Worm (Caenorhabditis elegans) whole organism, young adult: ENCODE measurements around the gene F22B3.7.

Experiments used
- B0035.1 ChIP-seq: sonication (generic microtip); optimal IDR thresholded peaks from 2 replicates; lab custom pipeline; 2016; ENCODE audit warnings: missing genetic modification characterization, mild to moderate bottlenecking, missing compliant biosample characterization, missing genotype, missing genetic modification reagents
- B0261.1 ChIP-seq: sonication (generic microtip); optimal IDR thresholded peaks from 2 replicates; lab custom pipeline; 2016; ENCODE audit warnings: mild to moderate bottlenecking, missing genetic modification characterization, moderate library complexity, missing compliant biosample characterization
- C17E4.6 ChIP-seq: fragments of 200-800 bp; sonication (Bioruptor generic); IDR thresholded peaks from 2 replicates; pipeline ENCODE4 v1.3.6; 2022; ENCODE audit warnings: missing genetic modification reagents, missing genetic modification characterization, missing compliant biosample characterization
- D2030.7 ChIP-seq: fragments of 200-800 bp; sonication (Bioruptor generic); IDR thresholded peaks from 2 replicates; pipeline ENCODE4 v1.3.6; 2022; ENCODE audit warnings: missing genetic modification reagents, missing genetic modification characterization, missing compliant biosample characterization
- F33H1.4 ChIP-seq: fragments of 200-800 bp; sonication (Bioruptor generic); IDR thresholded peaks from 2 replicates; pipeline ENCODE4 v1.3.6; 2022; ENCODE audit warnings: missing genetic modification reagents, missing genetic modification characterization, missing compliant biosample characterization
- F49E8.2 ChIP-seq: sonication (generic microtip); optimal IDR thresholded peaks from 3 replicates; lab custom pipeline; 2017; ENCODE audit warnings: missing genetic modification characterization, mild to moderate bottlenecking, missing compliant biosample characterization, antibody characterized with exemption, moderate library complexity; ENCODE audit not compliant: insufficient read depth
- F57C9.4 ChIP-seq: sonication (generic microtip); optimal IDR thresholded peaks from 2 replicates; lab custom pipeline; 2017; ENCODE audit warnings: mild to moderate bottlenecking, missing genetic modification characterization, missing compliant biosample characterization
- K11D2.4 ChIP-seq: fragments of 200-800 bp; sonication (Bioruptor generic); IDR thresholded peaks from 2 replicates; pipeline ENCODE4 v1.3.6; 2022; ENCODE audit warnings: missing genetic modification reagents, missing genetic modification characterization, missing compliant biosample characterization
- Y53F4B.3 ChIP-seq: fragments of 200-800 bp; sonication (Bioruptor generic); IDR thresholded peaks from 2 replicates; pipeline ENCODE4 v1.3.6; 2022; ENCODE audit warnings: missing genetic modification reagents, missing genetic modification characterization, missing compliant biosample characterization
- Y53G8AR.9 ChIP-seq: fragments of 200-800 bp; sonication (Bioruptor generic); conservative IDR thresholded peaks from 2 replicates; pipeline ENCODE4 v1.3.6; 2022; ENCODE audit warnings: missing genetic modification reagents, missing genetic modification characterization, missing compliant biosample characterization
- Y67H2A.10 ChIP-seq: fragments of 200-800 bp; sonication (Bioruptor generic); conservative IDR thresholded peaks from 2 replicates; pipeline ENCODE4 v1.3.6; 2022; ENCODE audit warnings: missing genetic modification reagents, missing genetic modification characterization, missing compliant biosample characterization
- ZK185.1 ChIP-seq: sonication (generic microtip); optimal IDR thresholded peaks from 2 replicates; lab custom pipeline; 2016; ENCODE audit warnings: mild to moderate bottlenecking, missing genetic modification characterization, missing compliant biosample characterization; ENCODE audit not compliant: poor library complexity, severe bottlenecking
- aptf-3 ChIP-seq: fragments of 200-800 bp; sonication (Bioruptor generic); IDR thresholded peaks from 2 replicates; pipeline ENCODE4 v1.3.6; 2022; ENCODE audit warnings: missing genetic modification characterization, missing compliant biosample characterization
- athp-1 ChIP-seq: sonication (generic microtip); optimal IDR thresholded peaks from 2 replicates; lab custom pipeline; 2017; ENCODE audit warnings: mild to moderate bottlenecking, missing genetic modification characterization, missing compliant biosample characterization
- ceh-100 ChIP-seq: fragments of 200-800 bp; sonication (Bioruptor generic); IDR thresholded peaks from 2 replicates; pipeline ENCODE4 v1.3.6; 2022; ENCODE audit warnings: missing genetic modification reagents, missing genetic modification characterization, missing compliant biosample characterization
- ceh-58 ChIP-seq: fragments of 200-800 bp; sonication (Bioruptor generic); IDR thresholded peaks from 2 replicates; pipeline ENCODE4 v1.3.6; 2022; ENCODE audit warnings: missing genetic modification characterization, missing compliant biosample characterization
- ceh-91 ChIP-seq: fragments of 200-800 bp; sonication (Bioruptor generic); IDR thresholded peaks from 2 replicates; pipeline ENCODE4 v1.3.6; 2022; ENCODE audit warnings: missing genetic modification reagents, missing genetic modification characterization, missing compliant biosample characterization
- dpff-1 ChIP-seq: sonication (generic microtip); optimal IDR thresholded peaks from 2 replicates; lab custom pipeline; 2017; ENCODE audit warnings: mild to moderate bottlenecking, missing genetic modification characterization, missing compliant biosample characterization
- dpl-1 ChIP-seq: fragments of 150-350 bp; optimal IDR thresholded peaks from 2 replicates; lab custom pipeline; 2014; ENCODE audit warnings: missing biosample characterization, missing genetic modification reagents, missing genetic modification characterization
- efl-1 ChIP-seq: fragments of 150-350 bp; optimal IDR thresholded peaks from 2 replicates; lab custom pipeline; 2014; ENCODE audit warnings: missing biosample characterization, missing genetic modification reagents, missing genetic modification characterization
- ekl-4 ChIP-seq: fragments of 200-800 bp; sonication (Bioruptor generic); IDR thresholded peaks from 2 replicates; pipeline ENCODE4 v1.3.6; 2022; ENCODE audit warnings: missing genetic modification reagents, missing genetic modification characterization, missing compliant biosample characterization
- hlh-12 ChIP-seq: sonication (generic microtip); optimal IDR thresholded peaks from 2 replicates; lab custom pipeline; 2016; ENCODE audit warnings: missing genetic modification characterization, missing compliant biosample characterization
- hlh-26 ChIP-seq: fragments of 200-800 bp; sonication (Bioruptor generic); conservative IDR thresholded peaks from 2 replicates; pipeline ENCODE4 v1.3.6; 2022; ENCODE audit warnings: missing genetic modification reagents, missing genetic modification characterization, missing compliant biosample characterization
- hmg-1.2 ChIP-seq: fragments of 200-800 bp; sonication (Bioruptor generic); IDR thresholded peaks from 2 replicates; pipeline ENCODE4 v1.3.6; 2022; ENCODE audit warnings: missing genetic modification reagents, missing genetic modification characterization, missing compliant biosample characterization
- hmg-20 ChIP-seq: fragments of 200-800 bp; sonication (Bioruptor generic); IDR thresholded peaks from 2 replicates; pipeline ENCODE4 v1.3.6; 2022; ENCODE audit warnings: missing genetic modification reagents, missing genetic modification characterization, missing compliant biosample characterization
- hrde-1 ChIP-seq: sonication (generic microtip); optimal IDR thresholded peaks from 2 replicates; lab custom pipeline; 2016; ENCODE audit warnings: missing genetic modification characterization, mild to moderate bottlenecking, missing compliant biosample characterization, moderate library complexity, missing genotype, missing genetic modification reagents, borderline replicate concordance
- lin-54 ChIP-seq: fragments of 200-800 bp; sonication (Bioruptor generic); optimal IDR thresholded peaks from 2 replicates; lab custom pipeline; 2018; ENCODE audit warnings: mild to moderate bottlenecking, missing genetic modification characterization, missing compliant biosample characterization
- lsl-1 ChIP-seq: fragments of 200-800 bp; sonication (Bioruptor generic); optimal IDR thresholded peaks from 2 replicates; lab custom pipeline; 2018; ENCODE audit warnings: mild to moderate bottlenecking, missing genetic modification characterization, moderate library complexity, missing compliant biosample characterization
- madf-3 ChIP-seq: fragments of 200-800 bp; sonication (Bioruptor generic); IDR thresholded peaks from 2 replicates; pipeline ENCODE4 v1.3.6; 2022; ENCODE audit warnings: missing genetic modification reagents, missing genetic modification characterization, missing compliant biosample characterization
- madf-6 ChIP-seq: fragments of 200-800 bp; sonication (Bioruptor generic); IDR thresholded peaks from 2 replicates; pipeline ENCODE4 v1.3.6; 2022; ENCODE audit warnings: missing genetic modification reagents, missing genetic modification characterization, missing compliant biosample characterization
- madf-8 ChIP-seq: fragments of 200-800 bp; sonication (Bioruptor generic); conservative IDR thresholded peaks from 2 replicates; pipeline ENCODE4 v1.3.6; 2022; ENCODE audit warnings: missing genetic modification reagents, missing genetic modification characterization, missing compliant biosample characterization
- nfya-1 ChIP-seq: sonication (generic microtip); optimal IDR thresholded peaks from 2 replicates; lab custom pipeline; 2017; ENCODE audit warnings: antibody characterized with exemption, missing compliant biosample characterization, missing genetic modification characterization, borderline replicate concordance; ENCODE audit not compliant: insufficient read depth
- nfyb-1 ChIP-seq: fragments of 200-800 bp; sonication (Bioruptor generic); IDR thresholded peaks from 2 replicates; pipeline ENCODE4 v1.3.6; 2022; ENCODE audit warnings: missing genetic modification reagents, missing genetic modification characterization, missing compliant biosample characterization
- nhr-120 ChIP-seq: fragments of 200-800 bp; sonication (Bioruptor generic); IDR thresholded peaks from 2 replicates; pipeline ENCODE4 v1.3.6; 2022; ENCODE audit warnings: missing genetic modification characterization, missing compliant biosample characterization
- nhr-90 ChIP-seq: sonication (generic microtip); optimal IDR thresholded peaks from 2 replicates; lab custom pipeline; 2016; ENCODE audit warnings: missing genotype, mild to moderate bottlenecking, missing genetic modification characterization, missing compliant biosample characterization
- rpc-1 ChIP-seq, 2 experiments: fragments of 150-350 bp in 1 of 2; sonication (generic microtip) in 1 of 2; optimal IDR thresholded peaks; 2 replicates each; lab custom pipeline; 2014 to 2018; ENCODE audit warnings: missing biosample characterization in 1 of 2, missing genetic modification characterization in 1 of 2, missing genetic modification reagents in 1 of 2, missing genotype in 1 of 2
- sdz-38 ChIP-seq: sonication (generic microtip); optimal IDR thresholded peaks from 2 replicates; lab custom pipeline; 2016; ENCODE audit warnings: missing genotype, missing genetic modification characterization, missing compliant biosample characterization
- sea-2 ChIP-seq: fragments of 200-800 bp; sonication (Bioruptor generic); IDR thresholded peaks from 2 replicates; pipeline ENCODE4 v1.3.6; 2022; ENCODE audit warnings: missing genetic modification characterization, missing compliant biosample characterization
- snpc-3.4 ChIP-seq: sonication (generic microtip); optimal IDR thresholded peaks from 2 replicates; lab custom pipeline; 2017; ENCODE audit warnings: missing genetic modification characterization, mild to moderate bottlenecking, missing compliant biosample characterization, antibody characterized with exemption, moderate library complexity, missing genotype, missing genetic modification reagents
- snpc-4 ChIP-seq, 5 experiments: fragments of 150-350 bp in 1 of 5; sonication (generic microtip) in 4 of 5; optimal IDR thresholded peaks; 2 replicates each; lab custom pipeline; 2014 to 2018; ENCODE audit warnings: missing genetic modification characterization in 5 of 5, missing biosample characterization in 3 of 5, antibody characterized with exemption in 2 of 5, mild to moderate bottlenecking in 2 of 5, missing compliant biosample characterization in 2 of 5, missing genotype in 2 of 5, moderate library complexity in 2 of 5, missing genetic modification reagents in 1 of 5
- tbp1 ChIP-seq: fragments of 200-800 bp; sonication (Bioruptor generic); optimal IDR thresholded peaks from 2 replicates; lab custom pipeline; 2018; ENCODE audit warnings: mild to moderate bottlenecking, missing genetic modification characterization, missing compliant biosample characterization
- tlf-1 ChIP-seq: fragments of 200-800 bp; sonication (Bioruptor generic); optimal IDR thresholded peaks from 2 replicates; lab custom pipeline; 2018; ENCODE audit warnings: mild to moderate bottlenecking, missing genetic modification characterization, missing compliant biosample characterization
- unc-130 ChIP-seq: sonication (generic microtip); optimal IDR thresholded peaks from 2 replicates; lab custom pipeline; 2016; ENCODE audit warnings: missing genetic modification reagents, missing genetic modification characterization, missing compliant biosample characterization
- xnd-1 ChIP-seq: sonication (generic microtip); optimal IDR thresholded peaks from 2 replicates; lab custom pipeline; 2016; ENCODE audit warnings: missing genotype, missing genetic modification reagents, missing genetic modification characterization, missing compliant biosample characterization

F22B3.7 gene

DNA sequence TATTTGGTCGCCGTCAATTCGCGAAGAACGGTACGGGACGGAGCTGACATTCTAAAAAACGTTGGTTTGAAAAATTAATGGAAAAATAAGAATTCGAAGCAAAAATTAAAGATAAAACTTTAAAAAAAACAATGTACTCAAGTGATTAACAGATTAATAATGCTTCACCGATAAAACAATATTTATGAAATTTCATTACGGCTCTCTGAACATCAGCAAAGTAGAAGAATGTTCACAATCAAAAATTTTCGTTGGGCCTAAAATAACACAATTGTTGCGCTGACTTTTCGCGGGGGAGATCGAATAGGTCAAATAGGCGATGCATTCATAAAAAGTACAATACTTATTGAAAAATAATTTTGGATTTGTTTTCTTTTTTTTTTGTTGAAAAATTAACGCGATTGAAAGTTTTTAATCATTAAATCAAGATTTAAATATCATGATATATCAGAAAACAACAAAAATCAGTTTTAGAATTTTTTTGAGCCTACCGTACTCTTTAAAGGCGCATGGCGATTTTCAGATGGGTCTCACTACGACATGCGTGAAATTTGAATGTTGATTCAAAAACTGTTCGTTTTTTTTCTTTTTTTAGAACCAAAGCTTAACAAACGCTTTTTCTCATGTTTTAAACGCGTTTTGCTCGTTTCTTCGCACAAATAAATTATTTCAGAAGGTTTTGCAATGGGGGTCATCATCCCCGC lies 18.2 kb downstream of the F22B3.7 start, which contains the start of the genes memi-3 and cyp-31A2:
Gene memi-3 (minus strand): TSS at position 51 of the 704 bp plus-strand sequence.
Gene cyp-31A2 (plus strand): TSS at position 674 of the 704 bp plus-strand sequence.
- no peak for TF ChIP-seq rpc-1 (optimal IDR thresholded peaks at IDR 0.05; lab: Kevin White, UChicago)
- TF ChIP-seq rpc-1 (tag; optimal IDR thresholded peaks at IDR 0.05; lab: Kevin White, UChicago) = no peak
- no peak for TF ChIP-seq dpff-1 (tag; lab: Kevin White, UChicago)
- no peak for TF ChIP-seq hmg-20 (GFP tag; lab: Robert Waterston, UW)
- TF ChIP-seq Y53F4B.3 (GFP tag; lab: Robert Waterston, UW) = no peak
- TF ChIP-seq dpl-1 (GFP tag; lab: Kevin White, UChicago) = peak; percentile 50
- peak; percentile 80 for TF ChIP-seq xnd-1 (tag; lab: Kevin White, UChicago)
- no peak for TF ChIP-seq nhr-120 (GFP tag; lab: Robert Waterston, UW)
- TF ChIP-seq athp-1 = no peak
- no peak for TF ChIP-seq Y67H2A.10 (GFP tag; lab: Robert Waterston, UW)
- TF ChIP-seq aptf-3 (GFP tag; lab: Robert Waterston, UW) = no peak
- no peak for TF ChIP-seq snpc-4 (GFP tag; optimal IDR thresholded peaks at IDR 0.05; lab: Kevin White, UChicago)
- TF ChIP-seq snpc-4 (tag; optimal IDR thresholded peaks at IDR 0.05; lab: Kevin White, UChicago) = peak in 1 of 4 experiments; percentile 7
- peak; percentile 39 for TF ChIP-seq unc-130 (GFP tag; lab: Kevin White, UChicago)
- peak; percentile 45 for TF ChIP-seq lin-54
- no peak for TF ChIP-seq F57C9.4
- no peak for TF ChIP-seq hlh-26 (GFP tag; lab: Robert Waterston, UW)
- no peak for TF ChIP-seq nfyb-1 (GFP tag; lab: Robert Waterston, UW)
- TF ChIP-seq madf-8 (GFP tag; lab: Robert Waterston, UW) = peak; percentile 5; the same call in 1 of the 2 replicates
- TF ChIP-seq lsl-1 (GFP tag; lab: Kevin White, UChicago) = peak; percentile 82
- TF ChIP-seq B0261.1 (tag; lab: Kevin White, UChicago) = no peak
- TF ChIP-seq sea-2 (GFP tag; lab: Robert Waterston, UW) = no peak
- peak; percentile 87 for TF ChIP-seq F33H1.4 (GFP tag; lab: Robert Waterston, UW)
- peak; percentile 76 for TF ChIP-seq efl-1
- TF ChIP-seq nfya-1 (tag; lab: Kevin White, UChicago) = no peak
- TF ChIP-seq hmg-1.2 (GFP tag; lab: Robert Waterston, UW) = no peak
- TF ChIP-seq ceh-58 (GFP tag; lab: Robert Waterston, UW) = no peak
- TF ChIP-seq ceh-91 = peak; percentile 40; the same call in 1 of the 2 replicates
- TF ChIP-seq D2030.7 (GFP tag; lab: Robert Waterston, UW) = peak; percentile 39; the same call in 1 of the 2 replicates
- no peak for TF ChIP-seq ceh-100 (GFP tag; lab: Robert Waterston, UW)
- peak; percentile 86 for TF ChIP-seq madf-6 (GFP tag; lab: Robert Waterston, UW)

DNA sequence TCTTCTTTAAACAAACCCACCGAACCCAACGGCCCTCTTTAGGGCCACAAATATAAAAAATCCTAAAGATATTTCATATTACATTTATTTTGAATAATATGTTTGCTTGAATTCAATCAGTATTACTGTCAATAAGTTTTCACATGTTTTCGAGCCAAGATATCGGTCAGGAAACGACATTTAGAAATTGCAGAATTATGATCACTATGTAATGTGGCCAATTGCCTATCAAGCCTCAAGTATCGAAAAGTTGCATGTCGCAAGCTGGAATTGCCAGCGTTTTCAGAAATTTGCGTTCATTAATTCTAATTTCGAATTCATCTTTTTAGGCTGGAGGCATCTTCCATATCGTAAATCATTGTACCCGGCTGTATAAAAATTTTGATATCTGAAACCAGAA lies 20.1 kb downstream of the F22B3.7 start:
- TF ChIP-seq ZK185.1 (tag; lab: Kevin White, UChicago) = peak; percentile 11
- TF ChIP-seq B0035.1 (tag; lab: Kevin White, UChicago) = no peak
- no peak for TF ChIP-seq hlh-12 (tag; lab: Kevin White, UChicago)
- no peak for TF ChIP-seq sdz-38 (tag; lab: Kevin White, UChicago)
- TF ChIP-seq Y67H2A.10 (GFP tag; lab: Robert Waterston, UW) = no peak
- TF ChIP-seq ekl-4 (GFP tag; lab: Robert Waterston, UW) = peak; percentile 64; the same call in 1 of the 2 replicates
- peak; percentile 35 for TF ChIP-seq xnd-1 (tag; lab: Kevin White, UChicago)
- TF ChIP-seq hrde-1 (tag; lab: Kevin White, UChicago) = peak; percentile 93
- TF ChIP-seq K11D2.4 (GFP tag; lab: Robert Waterston, UW) = no peak
- TF ChIP-seq lin-54 = peak; percentile 26
- TF ChIP-seq Y53G8AR.9 (GFP tag; lab: Robert Waterston, UW) = 0 out of 2 replicates have a peak, but pooled peaks have one; percentile 55
- TF ChIP-seq D2030.7 (GFP tag; lab: Robert Waterston, UW) = peak; percentile 45; the same call in 1 of the 2 replicates
- peak; percentile 37 for TF ChIP-seq hmg-1.2 (GFP tag; lab: Robert Waterston, UW)
- peak; percentile 37 for TF ChIP-seq snpc-3.4 (tag; lab: Kevin White, UChicago)
- peak; percentile 57; the same call in 1 of the 2 replicates for TF ChIP-seq C17E4.6 (GFP tag; lab: Robert Waterston, UW)
- TF ChIP-seq F33H1.4 (GFP tag; lab: Robert Waterston, UW) = 0 out of 2 replicates have a peak, but pooled peaks have one; percentile 23
- TF ChIP-seq nhr-90 (tag; lab: Kevin White, UChicago) = no peak
- peak; percentile 33 for TF ChIP-seq tbp1 (GFP tag; lab: Kevin White, UChicago)
- peak; percentile 82 for TF ChIP-seq F49E8.2 (tag; lab: Kevin White, UChicago)
- TF ChIP-seq madf-3 (GFP tag; lab: Robert Waterston, UW) = 0 out of 2 replicates have a peak, but pooled peaks have one; percentile 9
- peak; percentile 21 for TF ChIP-seq tlf-1 (GFP tag; lab: Kevin White, UChicago)
